Fruit fly (Drosophila melanogaster) whole organism, embryonic: ENCODE results near the gene Gr32a.

Experiments
- Ada2b ChIP-seq: fragments of 200-800 bp; sonication (Bioruptor generic); IDR thresholded peaks from 2 replicates; pipeline ENCODE4 v1.3.6; 2022; ENCODE audit warnings: missing biosample characterization, missing genetic modification characterization
- Atf3 ChIP-seq: fragments of 200-800 bp; sonication (Bioruptor generic); optimal IDR thresholded peaks from 3 replicates; lab custom pipeline; 2016; ENCODE audit warnings: missing biosample characterization, missing genetic modification characterization
- B-H2 ChIP-seq: fragments of 200-800 bp; sonication (Bioruptor generic); optimal IDR thresholded peaks from 2 replicates; lab custom pipeline; 2018; ENCODE audit warnings: missing biosample characterization, mild to moderate bottlenecking, missing genetic modification characterization
- CG10274 ChIP-seq: fragments of 200-800 bp; sonication (Bioruptor generic); optimal IDR thresholded peaks from 3 replicates; lab custom pipeline; 2017; ENCODE audit warnings: missing biosample characterization, mild to moderate bottlenecking, missing genetic modification characterization
- CG10565 ChIP-seq: fragments of 200-800 bp; sonication (Bioruptor generic); optimal IDR thresholded peaks from 3 replicates; lab custom pipeline; 2016; ENCODE audit warnings: missing biosample characterization, mild to moderate bottlenecking, missing genetic modification characterization
- CG10979 ChIP-seq: fragments of 200-800 bp; sonication (Bioruptor generic); optimal IDR thresholded peaks from 2 replicates; lab custom pipeline; 2018; ENCODE audit warnings: missing biosample characterization, mild to moderate bottlenecking, missing genetic modification characterization, moderate library complexity
- CG11085 ChIP-seq: fragments of 200-800 bp; sonication (Bioruptor generic); IDR thresholded peaks from 2 replicates; pipeline ENCODE4 v1.3.6; 2022; ENCODE audit warnings: missing biosample characterization, missing genetic modification characterization
- CG11560 ChIP-seq: fragments of 200-800 bp; sonication (Bioruptor generic); IDR thresholded peaks from 3 replicates; pipeline ENCODE4 v1.3.6; 2022; ENCODE audit warnings: missing biosample characterization, missing genetic modification characterization
- CG12155 ChIP-seq: fragments of 200-800 bp; sonication (Bioruptor generic); optimal IDR thresholded peaks from 3 replicates; lab custom pipeline; 2016; ENCODE audit warnings: missing biosample characterization, missing genetic modification characterization
- CG12299 ChIP-seq: fragments of 200-800 bp; sonication (Bioruptor generic); optimal IDR thresholded peaks from 2 replicates; lab custom pipeline; 2018; ENCODE audit warnings: missing biosample characterization, mild to moderate bottlenecking, missing genetic modification characterization
- CG13123 ChIP-seq: fragments of 200-800 bp; sonication (Bioruptor generic); optimal IDR thresholded peaks from 2 replicates; lab custom pipeline; 2016; ENCODE audit warnings: missing biosample characterization, missing genetic modification characterization
- CG13287 ChIP-seq: fragments of 200-800 bp; sonication (Bioruptor generic); IDR thresholded peaks from 2 replicates; pipeline ENCODE4 v1.3.6; 2022; ENCODE audit warnings: missing biosample characterization, missing genetic modification characterization; ENCODE audit not compliant: partially characterized antibody
- CG14014 ChIP-seq: fragments of 200-800 bp; sonication (Bioruptor generic); IDR thresholded peaks from 2 replicates; pipeline ENCODE4 v1.3.6; 2022; ENCODE audit warnings: missing biosample characterization, missing genetic modification characterization
- CG17186 ChIP-seq: fragments of 200-800 bp; sonication (Bioruptor generic); optimal IDR thresholded peaks from 3 replicates; lab custom pipeline; 2017; ENCODE audit warnings: missing biosample characterization, missing genetic modification reagents, missing genetic modification characterization
- CG2678 ChIP-seq: fragments of 200-800 bp; sonication (Bioruptor generic); optimal IDR thresholded peaks from 3 replicates; lab custom pipeline; 2019; ENCODE audit warnings: missing biosample characterization, mild to moderate bottlenecking, missing genetic modification characterization, moderate library complexity
- CG30431 ChIP-seq: fragments of 200-800 bp; sonication (Bioruptor generic); optimal IDR thresholded peaks from 2 replicates; lab custom pipeline; 2017; ENCODE audit warnings: missing biosample characterization, missing genetic modification characterization
- CG4404 ChIP-seq: fragments of 200-800 bp; sonication (Bioruptor generic); IDR thresholded peaks from 2 replicates; pipeline ENCODE4 v1.3.6; 2022; ENCODE audit warnings: missing biosample characterization, missing genetic modification characterization
- CG4617 ChIP-seq: fragments of 200-800 bp; sonication (Bioruptor generic); optimal IDR thresholded peaks from 3 replicates; lab custom pipeline; 2016; ENCODE audit warnings: missing biosample characterization, missing genetic modification characterization, borderline replicate concordance
- CG4730 ChIP-seq: fragments of 200-800 bp; sonication (Bioruptor generic); IDR thresholded peaks from 2 replicates; pipeline ENCODE4 v1.3.6; 2022; ENCODE audit warnings: missing biosample characterization, missing genetic modification characterization
- CG4820 ChIP-seq: fragments of 200-800 bp; sonication (Bioruptor generic); optimal IDR thresholded peaks from 3 replicates; lab custom pipeline; 2016; ENCODE audit warnings: missing biosample characterization, missing genetic modification characterization
- CG5953 ChIP-seq: fragments of 200-800 bp; sonication (Bioruptor generic); IDR thresholded peaks from 2 replicates; pipeline ENCODE4 v1.3.6; 2022; ENCODE audit warnings: missing biosample characterization, missing genetic modification characterization
- CG7271 ChIP-seq: fragments of 200-800 bp; sonication (Bioruptor generic); optimal IDR thresholded peaks from 2 replicates; lab custom pipeline; 2018; ENCODE audit warnings: missing biosample characterization, mild to moderate bottlenecking, missing genetic modification characterization, moderate library complexity
- CG7928 ChIP-seq: fragments of 200-800 bp; sonication (Bioruptor generic); optimal IDR thresholded peaks from 2 replicates; lab custom pipeline; 2017; ENCODE audit warnings: missing biosample characterization, mild to moderate bottlenecking, missing genetic modification characterization
- Camta ChIP-seq: fragments of 200-800 bp; sonication (Bioruptor generic); optimal IDR thresholded peaks from 2 replicates; lab custom pipeline; 2016; ENCODE audit warnings: missing biosample characterization, missing genetic modification characterization
- Dip3 ChIP-seq: fragments of 200-800 bp; sonication (Bioruptor generic); optimal IDR thresholded peaks from 3 replicates; lab custom pipeline; 2016; ENCODE audit warnings: missing biosample characterization, missing genetic modification characterization
- H2.0 ChIP-seq: fragments of 200-800 bp; sonication (Bioruptor generic); IDR thresholded peaks from 2 replicates; pipeline ENCODE4 v1.3.6; 2022; ENCODE audit warnings: missing biosample characterization, missing genetic modification characterization
- Hr78 ChIP-seq, 2 experiments: fragments of 200-800 bp in 1 of 2; fragments of >200 bp in 1 of 2; sonication (Bioruptor generic) in 1 of 2; optimal IDR thresholded peaks; 2 replicates each; lab custom pipeline; 2017 to 2019; ENCODE audit warnings: missing biosample characterization in 2 of 2, missing genetic modification characterization in 2 of 2, mild to moderate bottlenecking in 1 of 2, moderate library complexity in 1 of 2
- Hsf ChIP-seq: fragments of 200-800 bp; sonication (Bioruptor generic); optimal IDR thresholded peaks from 3 replicates; lab custom pipeline; 2016; ENCODE audit warnings: missing biosample characterization, missing genetic modification characterization
- Meics ChIP-seq: fragments of 200-800 bp; sonication (Bioruptor generic); optimal IDR thresholded peaks from 2 replicates; lab custom pipeline; 2017; ENCODE audit warnings: missing biosample characterization, mild to moderate bottlenecking, missing genetic modification characterization
- Myb ChIP-seq: fragments of 200-800 bp; sonication (Bioruptor generic); optimal IDR thresholded peaks from 2 replicates; lab custom pipeline; 2016; ENCODE audit warnings: missing biosample characterization, missing genetic modification characterization
- Opbp ChIP-seq: fragments of 200-800 bp; sonication (Bioruptor generic); IDR thresholded peaks from 3 replicates; pipeline ENCODE4 v1.3.6; 2022; ENCODE audit warnings: missing biosample characterization, missing genetic modification characterization; ENCODE audit not compliant: partially characterized antibody
- Ptx1 ChIP-seq: fragments of 200-800 bp; sonication (Bioruptor generic); IDR thresholded peaks from 2 replicates; pipeline ENCODE4 v1.3.6; 2022; ENCODE audit warnings: missing biosample characterization, missing genetic modification characterization
- Ravus ChIP-seq: fragments of 200-800 bp; sonication (Bioruptor generic); IDR thresholded peaks from 2 replicates; pipeline ENCODE4 v1.3.6; 2022; ENCODE audit warnings: missing biosample characterization, missing genetic modification characterization
- Vsx1 ChIP-seq: fragments of 200-800 bp; sonication (Bioruptor generic); optimal IDR thresholded peaks from 2 replicates; lab custom pipeline; 2017; ENCODE audit warnings: missing biosample characterization, mild to moderate bottlenecking, missing genetic modification characterization, missing genetic modification reagents
- YL-1 ChIP-seq: fragments of 200-800 bp; sonication (Bioruptor generic); optimal IDR thresholded peaks from 3 replicates; lab custom pipeline; 2017; ENCODE audit warnings: missing biosample characterization, mild to moderate bottlenecking, missing genetic modification characterization
- abd-A ChIP-seq: fragments of 200-800 bp; sonication (Bioruptor generic); optimal IDR thresholded peaks from 3 replicates; lab custom pipeline; 2019; ENCODE audit warnings: missing biosample characterization, mild to moderate bottlenecking, missing genetic modification characterization, moderate library complexity
- bigmax ChIP-seq: fragments of 200-800 bp; sonication (Bioruptor generic); optimal IDR thresholded peaks from 2 replicates; lab custom pipeline; 2018; ENCODE audit warnings: missing biosample characterization, mild to moderate bottlenecking, missing genetic modification characterization
- br ChIP-seq: fragments of >200 bp; optimal IDR thresholded peaks from 2 replicates; lab custom pipeline; 2017
- cad ChIP-seq: fragments of >200 bp; optimal IDR thresholded peaks from 2 replicates; lab custom pipeline; 2017; ENCODE audit warnings: missing biosample characterization, missing genetic modification characterization
- danr ChIP-seq: fragments of 200-800 bp; sonication (Bioruptor generic); IDR thresholded peaks from 2 replicates; pipeline ENCODE4 v1.3.6; 2022; ENCODE audit warnings: missing biosample characterization, missing genetic modification characterization
- dm ChIP-seq: fragments of 200-800 bp; sonication (Bioruptor generic); optimal IDR thresholded peaks from 3 replicates; lab custom pipeline; 2016; ENCODE audit warnings: missing biosample characterization, missing genetic modification characterization
- knrl ChIP-seq: fragments of 200-800 bp; sonication (Bioruptor generic); IDR thresholded peaks from 3 replicates; pipeline ENCODE4 v1.3.6; 2022; ENCODE audit warnings: missing biosample characterization, missing genetic modification characterization; ENCODE audit not compliant: partially characterized antibody
- nmo ChIP-seq: fragments of 200-800 bp; sonication (Bioruptor generic); optimal IDR thresholded peaks from 2 replicates; lab custom pipeline; 2018; ENCODE audit warnings: missing biosample characterization, mild to moderate bottlenecking, missing genetic modification characterization, moderate library complexity
- odd ChIP-seq: fragments of 200-800 bp; sonication (Bioruptor generic); optimal IDR thresholded peaks from 2 replicates; lab custom pipeline; 2017; ENCODE audit warnings: missing biosample characterization, mild to moderate bottlenecking, missing genetic modification characterization
- ro ChIP-seq: fragments of 200-800 bp; sonication (Bioruptor generic); IDR thresholded peaks from 2 replicates; pipeline ENCODE4 v1.3.6; 2022; ENCODE audit warnings: missing biosample characterization, missing genetic modification characterization
- tup ChIP-seq: fragments of 200-800 bp; sonication (Bioruptor generic); optimal IDR thresholded peaks from 2 replicates; lab custom pipeline; 2016; ENCODE audit warnings: missing biosample characterization, mild to moderate bottlenecking, missing genetic modification characterization, moderate library complexity
- tx ChIP-seq: fragments of 200-800 bp; sonication (Bioruptor generic); optimal IDR thresholded peaks from 2 replicates; lab custom pipeline; 2016; ENCODE audit warnings: missing biosample characterization, missing genetic modification characterization
- usp ChIP-seq: fragments of >200 bp; optimal IDR thresholded peaks from 2 replicates; lab custom pipeline; 2017; ENCODE audit warnings: missing biosample characterization, missing genetic modification characterization
- z ChIP-seq: fragments of 200-800 bp; sonication (Bioruptor generic); IDR thresholded peaks from 3 replicates; pipeline ENCODE4 v1.3.6; 2022; ENCODE audit warnings: missing biosample characterization, missing genetic modification characterization
- zen ChIP-seq: fragments of 200-800 bp; sonication (Bioruptor generic); optimal IDR thresholded peaks from 3 replicates; lab custom pipeline; 2018; ENCODE audit warnings: missing biosample characterization, mild to moderate bottlenecking, missing genetic modification characterization, moderate library complexity
- zen2 ChIP-seq: fragments of 200-800 bp; sonication (Bioruptor generic); IDR thresholded peaks from 3 replicates; pipeline ENCODE4 v1.3.6; 2022; ENCODE audit warnings: missing biosample characterization, missing genetic modification characterization; ENCODE audit not compliant: partially characterized antibody

Gene Gr32a

dm6 chr2L:11106562-11106962 is 7.3 kb upstream of the Gr32a start, which contains the start of gene Reps (continued):
- TF ChIP-seq abd-A (tag; lab: Kevin White, UChicago) = no peak
- peak; percentile 98 for TF ChIP-seq H2.0 (GFP tag; lab: Robert Waterston, UW)
- TF ChIP-seq usp = no peak
- peak; percentile 99 for TF ChIP-seq ro (GFP tag; lab: Robert Waterston, UW)
- peak; percentile 98 for TF ChIP-seq Ada2b
- peak; percentile 96 for TF ChIP-seq B-H2 (GFP tag; lab: Kevin White, UChicago)
- peak; percentile 99 for TF ChIP-seq Atf3 (GFP tag; lab: Kevin White, UChicago)
- peak; percentile 98 for TF ChIP-seq CG2678 (tag; lab: Kevin White, UChicago)
- peak; percentile 100 for TF ChIP-seq nmo (GFP tag; lab: Kevin White, UChicago)
- peak; percentile 98 for TF ChIP-seq Meics (GFP tag; lab: Kevin White, UChicago)
- TF ChIP-seq CG10274 (GFP tag; lab: Kevin White, UChicago) = peak; percentile 92
- peak; percentile 62 for TF ChIP-seq bigmax (GFP tag; lab: Kevin White, UChicago)
- TF ChIP-seq CG12299 (tag; lab: Kevin White, UChicago) = peak; percentile 97
- no peak for TF ChIP-seq Hr78 (GFP tag; optimal IDR thresholded peaks at IDR 0.05; lab: Kevin White, UChicago)
- peak; percentile 97 for TF ChIP-seq Ravus (GFP tag; lab: Robert Waterston, UW)
- peak; percentile 99 for TF ChIP-seq CG10979 (tag; lab: Kevin White, UChicago)
- TF ChIP-seq odd = peak; percentile 93
- TF ChIP-seq Opbp (GFP tag; lab: Robert Waterston, UW) = peak; percentile 15; the same call in 1 of the 3 replicates
- TF ChIP-seq CG17186 (GFP tag; lab: Kevin White, UChicago) = peak; percentile 97
- TF ChIP-seq br (lab: Kevin White, UChicago) = no peak
- TF ChIP-seq Myb (GFP tag; lab: Kevin White, UChicago) = peak; percentile 88
- peak; percentile 96 for TF ChIP-seq tx (GFP tag; lab: Kevin White, UChicago)
- peak; percentile 94 for TF ChIP-seq CG11560 (tag; lab: Robert Waterston, UW)
- peak; percentile 95 for TF ChIP-seq CG10565 (GFP tag; lab: Kevin White, UChicago)
- TF ChIP-seq Vsx1 (GFP tag; lab: Kevin White, UChicago) = no peak
- peak; percentile 98 for TF ChIP-seq CG12155
- TF ChIP-seq CG11085 (GFP tag; lab: Robert Waterston, UW) = peak; percentile 99
- TF ChIP-seq tup = peak; percentile 97
- peak; percentile 98 for TF ChIP-seq CG14014 (GFP tag; lab: Robert Waterston, UW)
- peak; percentile 97 for TF ChIP-seq CG13123
- peak; percentile 98 for TF ChIP-seq Camta
- TF ChIP-seq cad (GFP tag; lab: Kevin White, UChicago) = no peak
- peak; percentile 98 for TF ChIP-seq danr (GFP tag; lab: Robert Waterston, UW)
- peak; percentile 99 for TF ChIP-seq zen (tag; lab: Kevin White, UChicago)
- peak; percentile 100 for TF ChIP-seq CG7928 (GFP tag; lab: Kevin White, UChicago)
- TF ChIP-seq CG13287 (GFP tag; lab: Robert Waterston, UW) = peak; percentile 81
- TF ChIP-seq Hsf = peak; percentile 99
- TF ChIP-seq zen2 = peak; percentile 15; the same call in 1 of the 3 replicates
- TF ChIP-seq dm = peak; percentile 95
- TF ChIP-seq CG4617 (GFP tag; lab: Kevin White, UChicago) = peak; percentile 99
- peak; percentile 99 for TF ChIP-seq CG4820 (GFP tag; lab: Kevin White, UChicago)
- TF ChIP-seq YL-1 = peak; percentile 98
- peak; percentile 77 for TF ChIP-seq knrl
- peak; percentile 100 for TF ChIP-seq CG4404 (GFP tag; lab: Robert Waterston, UW)
- peak; percentile 98 for TF ChIP-seq Dip3 (GFP tag; lab: Kevin White, UChicago)
- peak; percentile 83 for TF ChIP-seq z (GFP tag; lab: Robert Waterston, UW)
- TF ChIP-seq CG4730 (GFP tag; lab: Robert Waterston, UW) = peak; percentile 98
- TF ChIP-seq Ptx1 (GFP tag; lab: Robert Waterston, UW) = peak; percentile 99
- TF ChIP-seq CG30431 (GFP tag; lab: Kevin White, UChicago) = peak; percentile 99
- peak; percentile 98 for TF ChIP-seq CG7271 (tag; lab: Kevin White, UChicago)
- TF ChIP-seq CG5953 (GFP tag; lab: Robert Waterston, UW) = peak; percentile 97
